Fruit fly (Drosophila melanogaster): ENCODE measurements around the gene CG6813.

DNA sequence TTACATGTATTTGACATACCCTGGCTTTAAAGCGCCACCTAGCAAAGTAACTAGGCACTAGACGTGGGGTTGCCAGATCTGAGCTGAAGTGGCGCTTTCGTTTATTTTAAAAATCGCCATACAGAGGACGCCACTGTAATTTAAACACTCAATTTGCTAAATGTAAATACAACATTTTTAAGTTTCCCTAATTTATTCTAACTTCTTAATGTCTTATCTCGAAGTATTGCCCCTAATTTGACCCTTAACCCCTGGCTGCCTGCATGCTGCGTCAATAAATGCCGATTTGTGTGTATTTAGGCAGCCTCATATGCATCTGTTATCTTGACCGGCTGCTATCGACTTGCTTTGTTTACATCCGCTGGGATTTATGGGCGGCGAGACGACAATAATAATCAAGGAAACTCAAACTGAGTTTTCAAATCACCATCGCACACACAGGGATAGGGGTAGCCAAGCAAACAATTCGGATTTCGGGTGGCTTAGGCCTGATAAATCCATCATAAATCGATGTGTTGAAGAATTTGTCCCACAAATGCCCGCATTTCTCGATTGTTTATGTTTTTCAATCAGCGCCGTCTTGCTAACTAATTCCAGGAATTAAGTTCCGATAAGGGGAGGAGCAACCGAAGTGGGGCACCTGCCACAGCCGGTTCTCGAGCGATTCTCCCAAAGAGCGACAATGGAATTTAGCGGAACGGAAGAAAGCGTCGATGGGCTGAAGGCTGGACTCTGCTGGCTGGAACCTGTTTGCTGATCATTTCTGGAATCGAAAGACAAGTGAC, 13.0 kb downstream of the CG6813 start:
- no peak; the same call in 2 of the 3 replicates for TF ChIP-seq CG4496 (GFP tag; IDR thresholded peaks at IDR 0.05)
- no peak for TF ChIP-seq Ets98B (GFP tag; IDR thresholded peaks at IDR 0.05)
- no peak for TF ChIP-seq rn (GFP tag; IDR thresholded peaks at IDR 0.05)
- no peak for TF ChIP-seq Pif1A (GFP tag; optimal IDR thresholded peaks at IDR 0.05)
- no peak for TF ChIP-seq CG34367 (tag; optimal IDR thresholded peaks at IDR 0.05)
- TF ChIP-seq EcR (GFP tag; optimal IDR thresholded peaks at IDR 0.05), result no peak
- no peak for TF ChIP-seq gl (tag; optimal IDR thresholded peaks at IDR 0.05)
- TF ChIP-seq CG15710 (tag; optimal IDR thresholded peaks at IDR 0.05), result peak; percentile 30
- TF ChIP-seq D1 (tag; optimal IDR thresholded peaks at IDR 0.05), result peak; percentile 35

All from whole organism, pupa.